Fruit fly (Drosophila melanogaster) whole organism, adult: ENCODE data around the gene mRpS11.

Experiments used
- CG11617 ChIP-seq: fragments of 200-800 bp; sonication (Bioruptor generic); optimal IDR thresholded peaks from 2 replicates; lab custom pipeline; 2017; ENCODE audit warnings: mild to moderate bottlenecking, missing biosample characterization, missing genetic modification reagents, missing genetic modification characterization
- CG12768 ChIP-seq: fragments of 200-800 bp; sonication (Bioruptor generic); optimal IDR thresholded peaks from 2 replicates; lab custom pipeline; 2017; ENCODE audit warnings: missing biosample characterization, missing genetic modification characterization, mild to moderate bottlenecking, moderate library complexity, missing genetic modification reagents
- CG14711 ChIP-seq: fragments of 200-800 bp; sonication (Bioruptor generic); optimal IDR thresholded peaks from 2 replicates; lab custom pipeline; 2018; ENCODE audit warnings: missing biosample characterization, mild to moderate bottlenecking, missing genetic modification characterization, moderate library complexity
- CG1620 ChIP-seq: fragments of 200-800 bp; sonication (Bioruptor generic); optimal IDR thresholded peaks from 2 replicates; lab custom pipeline; 2016; ENCODE audit warnings: missing biosample characterization, missing genetic modification characterization
- CG33017 ChIP-seq: fragments of 200-800 bp; sonication (Bioruptor generic); optimal IDR thresholded peaks from 2 replicates; lab custom pipeline; 2018; ENCODE audit warnings: missing biosample characterization, mild to moderate bottlenecking, missing genetic modification characterization, moderate library complexity
- CG5204 ChIP-seq: fragments of 200-800 bp; sonication (Bioruptor generic); optimal IDR thresholded peaks from 2 replicates; lab custom pipeline; 2016; ENCODE audit warnings: missing biosample characterization, missing genetic modification characterization
- CG7045 ChIP-seq: fragments of 200-800 bp; sonication (Bioruptor generic); optimal IDR thresholded peaks from 2 replicates; lab custom pipeline; 2017; ENCODE audit warnings: missing biosample characterization, mild to moderate bottlenecking, missing genetic modification characterization
- CG7101 ChIP-seq: fragments of 200-800 bp; sonication (Bioruptor generic); optimal IDR thresholded peaks from 2 replicates; lab custom pipeline; 2018; ENCODE audit warnings: missing biosample characterization, mild to moderate bottlenecking, missing genetic modification characterization, moderate library complexity
- Clk ChIP-seq: fragments of 200-800 bp; sonication (Bioruptor generic); optimal IDR thresholded peaks from 2 replicates; lab custom pipeline; 2017; ENCODE audit warnings: missing biosample characterization, missing genetic modification characterization
- Crg-1 ChIP-seq: fragments of 200-800 bp; sonication (Bioruptor generic); optimal IDR thresholded peaks from 2 replicates; lab custom pipeline; 2016; ENCODE audit warnings: missing biosample characterization, missing genetic modification characterization
- Hr96 ChIP-seq: fragments of 200-800 bp; sonication (Bioruptor generic); optimal IDR thresholded peaks from 2 replicates; lab custom pipeline; 2016; ENCODE audit warnings: missing biosample characterization, missing genetic modification characterization
- Mnt ChIP-seq: fragments of 200-800 bp; sonication (Bioruptor generic); optimal IDR thresholded peaks from 2 replicates; lab custom pipeline; 2016; ENCODE audit warnings: missing biosample characterization, mild to moderate bottlenecking, missing genetic modification characterization
- bab1 ChIP-seq: fragments of 200-800 bp; sonication (Bioruptor generic); optimal IDR thresholded peaks from 3 replicates; lab custom pipeline; 2019; ENCODE audit warnings: missing biosample characterization, mild to moderate bottlenecking, missing genetic modification characterization, moderate library complexity
- cic ChIP-seq: fragments of 200-800 bp; sonication (Bioruptor generic); optimal IDR thresholded peaks from 2 replicates; lab custom pipeline; 2017; ENCODE audit warnings: missing biosample characterization, mild to moderate bottlenecking, missing genetic modification characterization, moderate library complexity
- cnc ChIP-seq, 2 experiments: fragments of >200 bp; optimal IDR thresholded peaks; 2 replicates each; lab custom pipeline; 2017
- kay ChIP-seq: fragments of 200-800 bp; sonication (Bioruptor generic); peaks from one replicate; lab custom pipeline; 2016; ENCODE audit warnings: missing biosample characterization, missing genetic modification characterization, borderline replicate concordance
- ovo ChIP-seq: fragments of 200-800 bp; sonication (Bioruptor generic); optimal IDR thresholded peaks from 2 replicates; lab custom pipeline; 2016; ENCODE audit warnings: missing biosample characterization, missing genetic modification characterization
- pad ChIP-seq: fragments of 200-800 bp; sonication (Bioruptor generic); optimal IDR thresholded peaks from 3 replicates; lab custom pipeline; 2017; ENCODE audit warnings: missing biosample characterization, missing genetic modification characterization, mild to moderate bottlenecking, moderate library complexity, missing genetic modification reagents
- tj ChIP-seq: fragments of 200-800 bp; sonication (Bioruptor generic); optimal IDR thresholded peaks from 3 replicates; lab custom pipeline; 2017; ENCODE audit warnings: missing biosample characterization, mild to moderate bottlenecking, missing genetic modification characterization, moderate library complexity
- toe ChIP-seq: fragments of 200-800 bp; sonication (Bioruptor generic); optimal IDR thresholded peaks from 2 replicates; lab custom pipeline; 2016; ENCODE audit warnings: missing biosample characterization, missing genetic modification characterization

The mRpS11 gene

DNA sequence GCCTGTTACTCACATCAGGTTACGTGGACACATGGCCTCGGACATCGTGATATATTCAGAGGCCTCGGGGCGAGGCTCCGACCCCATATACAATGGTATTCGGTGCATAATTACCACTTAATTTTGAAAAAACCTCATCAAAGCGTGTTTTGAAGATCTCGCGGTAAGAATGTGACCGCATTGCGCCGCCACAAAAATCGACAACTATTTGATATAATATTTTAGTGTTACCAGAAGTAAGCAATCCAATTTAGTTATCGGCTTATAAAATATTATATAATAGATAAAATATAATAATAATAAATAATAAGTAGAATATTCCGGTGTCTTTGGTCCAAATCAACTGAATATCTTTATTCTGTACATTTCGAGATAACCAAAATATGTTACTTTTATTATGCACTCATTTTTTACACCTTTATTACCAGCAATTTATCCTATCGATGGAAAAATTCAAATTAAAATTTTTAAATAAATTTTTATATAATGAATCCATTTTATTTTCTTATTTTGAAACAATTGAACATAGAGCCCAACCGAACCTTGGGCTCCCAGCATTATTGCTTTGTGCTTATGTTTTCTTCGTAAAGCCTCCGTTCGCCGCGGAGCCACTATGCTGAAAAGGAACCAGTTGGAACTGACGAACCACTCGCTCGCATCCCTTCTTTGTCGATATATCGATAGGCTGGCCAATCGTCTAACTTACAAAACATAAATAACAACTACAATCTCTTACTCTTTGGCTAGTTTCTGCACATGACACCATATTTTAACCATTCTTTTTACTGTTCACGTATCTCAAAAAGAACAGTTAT, 32.3 kb upstream of the mRpS11 start, which contains the start of the genes CG18213 and Trm7-32:
TSS of gene CG18213 (minus strand) at position 211 of the 815 bp plus-strand sequence.
TSS of gene Trm7-32 (plus strand) at position 690 of the 815 bp plus-strand sequence.
- TF ChIP-seq Crg-1 (GFP tag; lab: Kevin White, UChicago) (no peak), CG14711 (no peak), CG12768 (GFP tag; lab: Kevin White, UChicago) (no peak), Clk (GFP tag; lab: Kevin White, UChicago) (no peak), cnc (optimal IDR thresholded peaks at IDR 0.05; lab: Kevin White, UChicago) (no peak), Hr96 (GFP tag; lab: Kevin White, UChicago) (no peak), CG1620 (GFP tag; lab: Kevin White, UChicago) (no peak), tj (GFP tag; lab: Kevin White, UChicago) (peak; percentile 2), CG11617 (no peak), CG7101 (tag; lab: Kevin White, UChicago) (no peak), pad (no peak), Mnt (GFP tag; lab: Kevin White, UChicago) (peak; percentile 48), CG33017 (tag; lab: Kevin White, UChicago) (no peak), CG7045 (no peak), bab1 (GFP tag; lab: Kevin White, UChicago) (peak; percentile 2), cic (GFP tag; lab: Kevin White, UChicago) (no peak), ovo (GFP tag; lab: Kevin White, UChicago) (no peak), toe (GFP tag; lab: Kevin White, UChicago) (peak; percentile 19), kay (GFP tag; lab: Kevin White, UChicago) (no peak), CG5204 (GFP tag; lab: Kevin White, UChicago) (no peak)

DNA sequence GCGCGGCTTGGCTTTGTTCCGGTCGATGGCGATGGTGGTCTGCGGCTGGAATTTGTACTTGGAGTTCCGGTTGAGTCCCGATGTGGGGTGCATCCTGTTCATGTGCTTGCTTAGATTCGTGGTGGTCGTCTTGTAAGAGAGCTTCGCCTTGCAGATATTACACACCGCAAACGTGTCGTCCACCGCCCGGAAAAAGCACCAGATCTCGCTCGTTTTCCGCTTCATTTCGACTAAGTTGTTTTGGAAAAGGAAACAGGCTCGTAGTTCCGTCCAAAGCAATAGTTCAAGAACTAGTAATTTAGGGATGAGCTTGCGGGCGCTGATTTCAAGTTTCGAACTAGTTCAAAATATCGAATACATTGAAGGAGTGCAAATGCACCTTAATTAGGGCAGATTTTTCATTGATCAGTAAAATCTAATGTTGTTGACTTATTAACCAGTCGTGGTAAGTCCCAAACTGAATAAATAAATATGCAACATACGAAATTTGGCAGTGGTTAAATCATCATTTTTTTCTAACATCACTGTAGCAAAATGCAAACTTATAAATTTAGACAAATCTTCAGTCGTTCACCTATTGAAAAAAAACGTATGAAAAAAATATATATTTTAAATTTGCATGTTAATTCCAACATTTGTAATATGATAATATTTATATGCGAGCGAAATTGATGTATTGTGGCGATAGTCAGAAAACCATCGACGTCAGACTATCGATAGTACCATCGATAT, 29.5 kb upstream of the mRpS11 start, which contains the start of the genes bdwf and Patr-1:
TSS of gene bdwf (minus strand) at position 299 of the 732 bp plus-strand sequence.
TSS of gene Patr-1 (plus strand) at position 727 of the 732 bp plus-strand sequence.
- TF ChIP-seq Clk (GFP tag; lab: Kevin White, UChicago) (no peak), toe (GFP tag; lab: Kevin White, UChicago) (no peak), CG5204 (GFP tag; lab: Kevin White, UChicago) (peak; percentile 50), CG1620 (GFP tag; lab: Kevin White, UChicago) (peak; percentile 41), Mnt (GFP tag; lab: Kevin White, UChicago) (peak; percentile 17), CG7101 (tag; lab: Kevin White, UChicago) (no peak), tj (GFP tag; lab: Kevin White, UChicago) (peak; percentile 95), cic (GFP tag; lab: Kevin White, UChicago) (no peak), kay (GFP tag; lab: Kevin White, UChicago) (peak; percentile 38), CG14711 (peak; percentile 2), CG11617 (peak; percentile 38), CG7045 (no peak), ovo (GFP tag; lab: Kevin White, UChicago) (no peak), pad (peak; percentile 31), Hr96 (GFP tag; lab: Kevin White, UChicago) (no peak), CG12768 (GFP tag; lab: Kevin White, UChicago) (no peak), Crg-1 (GFP tag; lab: Kevin White, UChicago) (peak; percentile 11), bab1 (GFP tag; lab: Kevin White, UChicago) (no peak), CG33017 (tag; lab: Kevin White, UChicago) (no peak), cnc (optimal IDR thresholded peaks at IDR 0.05; lab: Kevin White, UChicago) (no peak)

DNA sequence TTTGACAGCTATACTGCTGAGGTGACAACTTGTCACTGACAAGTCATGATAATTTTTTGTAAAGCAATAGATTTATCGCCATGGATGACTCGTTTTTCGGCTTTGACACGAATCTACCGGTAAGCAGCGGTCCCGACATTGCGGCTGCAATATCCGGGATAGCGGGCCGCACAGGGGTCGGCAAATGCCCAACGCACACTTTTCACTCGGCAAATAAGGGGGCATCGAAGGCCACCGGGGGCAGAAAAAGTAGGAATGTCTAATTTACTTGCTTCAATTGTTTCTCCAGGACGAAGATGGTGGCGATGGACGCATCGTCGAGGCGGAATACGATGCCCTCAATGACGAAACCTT, 29.0 kb upstream of the mRpS11 start:
- TF ChIP-seq toe (GFP tag; lab: Kevin White, UChicago) (no peak), CG1620 (GFP tag; lab: Kevin White, UChicago) (no peak), Hr96 (GFP tag; lab: Kevin White, UChicago) (no peak), Clk (GFP tag; lab: Kevin White, UChicago) (no peak), cnc (optimal IDR thresholded peaks at IDR 0.05; lab: Kevin White, UChicago) (no peak), kay (GFP tag; lab: Kevin White, UChicago) (no peak), tj (GFP tag; lab: Kevin White, UChicago) (no peak), cic (GFP tag; lab: Kevin White, UChicago) (no peak), CG33017 (tag; lab: Kevin White, UChicago) (no peak), CG7101 (tag; lab: Kevin White, UChicago) (no peak)

DNA sequence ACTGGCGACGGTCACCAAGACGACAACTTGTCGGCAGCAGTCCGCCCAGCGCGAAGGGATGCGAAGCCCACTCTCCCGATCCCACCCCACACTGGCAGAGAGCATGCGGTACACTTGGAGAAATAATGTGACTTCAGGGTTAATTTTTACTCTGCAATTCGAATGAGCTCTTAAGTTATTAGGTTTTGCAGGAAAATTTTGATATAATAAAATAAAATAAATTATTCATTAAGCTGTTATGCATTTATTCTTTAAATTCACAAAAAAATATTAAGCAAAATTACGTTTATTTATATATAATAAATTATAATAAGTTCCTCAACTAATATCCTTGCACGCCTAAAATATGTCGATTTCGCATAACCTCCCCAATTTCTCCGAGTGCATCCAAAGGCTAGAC, 23.7 kb upstream of the mRpS11 start:
- TF ChIP-seq CG7101 (tag; lab: Kevin White, UChicago) (no peak), CG1620 (GFP tag; lab: Kevin White, UChicago) (no peak), CG33017 (tag; lab: Kevin White, UChicago) (no peak), cic (GFP tag; lab: Kevin White, UChicago) (no peak), CG12768 (GFP tag; lab: Kevin White, UChicago) (no peak), CG11617 (no peak), Clk (GFP tag; lab: Kevin White, UChicago) (no peak), toe (GFP tag; lab: Kevin White, UChicago) (no peak), kay (GFP tag; lab: Kevin White, UChicago) (no peak), CG5204 (GFP tag; lab: Kevin White, UChicago) (no peak), CG7045 (no peak)
